Worm (Caenorhabditis elegans): ENCODE data around the gene T10H9.1.

Gene T10H9.1

DNA sequence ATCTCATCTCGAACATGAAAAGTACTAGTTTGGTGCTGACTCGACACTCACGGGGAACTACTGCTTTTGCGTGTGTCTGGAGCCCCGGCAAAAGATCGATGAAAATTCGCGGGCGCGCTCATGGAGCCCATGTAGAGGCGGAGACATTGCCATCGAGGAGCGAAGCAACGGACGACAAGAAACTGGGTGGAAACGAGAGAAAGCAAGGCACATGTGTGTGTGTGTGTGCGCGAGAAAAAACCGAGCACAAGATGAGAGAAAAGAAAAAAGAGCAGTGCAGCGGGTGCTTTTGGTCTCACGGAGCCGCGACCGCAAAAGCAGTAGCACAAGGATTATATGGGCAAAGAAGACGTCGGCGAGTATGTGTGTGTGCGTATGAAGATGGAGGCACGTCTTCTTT lies 9.3 kb downstream of the T10H9.1 start (continued):
- TF ChIP-seq saeg-2 (GFP tag; IDR thresholded peaks at IDR 0.05) (no peak), nhr-111 (GFP tag; optimal IDR thresholded peaks at IDR 0.05) (no peak), lin-1 (GFP tag; IDR thresholded peaks at IDR 0.05) (no peak), ZK337.2 (GFP tag; IDR thresholded peaks at IDR 0.05) (no peak), attf-4 (tag; optimal IDR thresholded peaks at IDR 0.05) (no peak), fkh-10 (GFP tag; optimal IDR thresholded peaks at IDR 0.05) (peak; percentile 69), nhr-10 (tag; optimal IDR thresholded peaks at IDR 0.05) (no peak), F26F4.8 (GFP tag; conservative IDR thresholded peaks at IDR 0.05) (no peak), lin-39 (tag; optimal IDR thresholded peaks at IDR 0.05) (no peak), ceh-82 (tag; optimal IDR thresholded peaks at IDR 0.05) (no peak), ztf-11 (tag; optimal IDR thresholded peaks at IDR 0.05) (no peak), fos-1 (tag; optimal IDR thresholded peaks at IDR 0.05) (no peak), sdz-12 (GFP tag; optimal IDR thresholded peaks at IDR 0.05) (no peak), snpc-4 (tag; optimal IDR thresholded peaks at IDR 0.05) (no peak), Y48G9A.11 (GFP tag; IDR thresholded peaks at IDR 0.05) (0 out of 2 replicates have a peak, but pooled peaks have one; percentile 24), lim-7 (GFP tag; IDR thresholded peaks at IDR 0.05) (no peak), ctbp-1 (GFP tag; IDR thresholded peaks at IDR 0.05) (no peak), R02D3.7 (tag; optimal IDR thresholded peaks at IDR 0.05) (no peak), lin-29 (GFP tag; IDR thresholded peaks at IDR 0.05) (no peak), dve-1 (tag; optimal IDR thresholded peaks at IDR 0.05; ENCODE audit: insufficient read depth) (no peak), nhr-11 (tag; optimal IDR thresholded peaks at IDR 0.05) (no peak), F49E8.2 (tag; optimal IDR thresholded peaks at IDR 0.05; ENCODE audit: borderline replicate concordance) (no peak), pha-4 (GFP tag; IDR thresholded peaks at IDR 0.05) (no peak), pha-4 (tag; optimal IDR thresholded peaks at IDR 0.05) (no peak), nhr-41 (GFP tag; IDR thresholded peaks at IDR 0.05) (no peak), egl-43 (GFP tag; IDR thresholded peaks at IDR 0.05) (peak; percentile 74), mep-1 (tag; optimal IDR thresholded peaks at IDR 0.05) (peak; percentile 57), daf-16 (GFP tag; optimal IDR thresholded peaks at IDR 0.05) (no peak), daf-16 (tag; optimal IDR thresholded peaks at IDR 0.05) (no peak), hlh-30 (tag; optimal IDR thresholded peaks at IDR 0.05; ENCODE audit: insufficient read depth) (peak; percentile 85), aha-1 (tag) (peak; percentile 85), hlh-11 (tag; optimal IDR thresholded peaks at IDR 0.05) (peak; percentile 35), rbr-2 (tag; optimal IDR thresholded peaks at IDR 0.05) (peak; percentile 74), spr-1 (tag; optimal IDR thresholded peaks at IDR 0.05) (no peak), nhr-102 (tag; optimal IDR thresholded peaks at IDR 0.05) (no peak), zfp-3 (GFP tag; conservative IDR thresholded peaks at IDR 0.05) (no peak), dpl-1 (GFP tag; optimal IDR thresholded peaks at IDR 0.05) (no peak), nhr-48 (tag; optimal IDR thresholded peaks at IDR 0.05) (no peak), lin-13 (GFP tag; optimal IDR thresholded peaks at IDR 0.05) (no peak), mes-2 (tag; optimal IDR thresholded peaks at IDR 0.05; ENCODE audit: poor library complexity, severe bottlenecking) (peak; percentile 18), ama-1 (optimal IDR thresholded peaks at IDR 0.05) (no peak), F37D6.2 (tag; optimal IDR thresholded peaks at IDR 0.05) (peak; percentile 30), zip-2 (tag; optimal IDR thresholded peaks at IDR 0.05) (no peak), dmd-9 (GFP tag; IDR thresholded peaks at IDR 0.05) (no peak), nhr-42 (GFP tag; IDR thresholded peaks at IDR 0.05) (no peak), lir-3 (tag; optimal IDR thresholded peaks at IDR 0.05) (no peak), ceh-20 (GFP tag; IDR thresholded peaks at IDR 0.05) (no peak), Y105C5A.15 (GFP tag; IDR thresholded peaks at IDR 0.05) (no peak), set-16 (GFP tag; IDR thresholded peaks at IDR 0.05) (peak; percentile 64), duxl-1 (tag; optimal IDR thresholded peaks at IDR 0.05; ENCODE audit: poor library complexity) (no peak), F10B5.3 (tag; optimal IDR thresholded peaks at IDR 0.05) (no peak), T26A8.4 (GFP tag; IDR thresholded peaks at IDR 0.05) (no peak), nhr-76 (tag; optimal IDR thresholded peaks at IDR 0.05) (no peak)

Measured in whole organism, L4 larva.